Fruit fly (Drosophila melanogaster) whole organism, prepupa: ENCODE data around the gene Setx.
A peak's percentile ranks its signal among the peaks of the same experiment; 100 is the strongest.

Experiments used
- CG10631 ChIP-seq: fragments of 200-800 bp; sonication (Bioruptor generic); optimal IDR thresholded peaks from 2 replicates; lab custom pipeline; 2016; ENCODE audit warnings: missing biosample characterization, missing genetic modification characterization
- CG15336 ChIP-seq: fragments of 200-800 bp; sonication (Bioruptor generic); IDR thresholded peaks from 2 replicates; pipeline ENCODE4 v1.3.6; 2022; ENCODE audit warnings: missing biosample characterization, missing genetic modification characterization
- CG4318 ChIP-seq: fragments of 200-800 bp; sonication (Bioruptor generic); optimal IDR thresholded peaks from 3 replicates; lab custom pipeline; 2017; ENCODE audit warnings: missing biosample characterization, mild to moderate bottlenecking, missing genetic modification characterization
- CG8319 ChIP-seq: fragments of 200-800 bp; sonication (Bioruptor generic); optimal IDR thresholded peaks from 3 replicates; lab custom pipeline; 2016; ENCODE audit warnings: missing biosample characterization, missing genetic modification characterization
- CG8632 ChIP-seq: fragments of 200-800 bp; sonication (Bioruptor generic); optimal IDR thresholded peaks from 3 replicates; lab custom pipeline; 2016; ENCODE audit warnings: missing biosample characterization, missing genetic modification characterization
- Ets21C ChIP-seq: fragments of 200-800 bp; sonication (Bioruptor generic); optimal IDR thresholded peaks from 3 replicates; lab custom pipeline; 2016; ENCODE audit warnings: missing biosample characterization, missing genetic modification characterization
- Hr39 ChIP-seq: fragments of 200-800 bp; sonication (Bioruptor generic); optimal IDR thresholded peaks from 2 replicates; lab custom pipeline; 2016; ENCODE audit warnings: missing biosample characterization, missing genetic modification characterization
- Smox ChIP-seq: fragments of 200-800 bp; sonication (Bioruptor generic); optimal IDR thresholded peaks from 3 replicates; lab custom pipeline; 2016; ENCODE audit warnings: missing biosample characterization, missing genetic modification characterization
- dac ChIP-seq: fragments of 200-800 bp; sonication (Bioruptor generic); optimal IDR thresholded peaks from 2 replicates; lab custom pipeline; 2017; ENCODE audit warnings: missing biosample characterization, mild to moderate bottlenecking, missing genetic modification characterization
- ss ChIP-seq, 2 experiments: fragments of 200-800 bp; sonication (Bioruptor generic); optimal IDR thresholded peaks; 2 replicates in 1 of 2; 3 replicates in 1 of 2; lab custom pipeline; 2017 to 2018; ENCODE audit warnings: mild to moderate bottlenecking in 2 of 2, missing biosample characterization in 2 of 2, missing genetic modification characterization in 2 of 2, moderate library complexity in 1 of 2
- svp ChIP-seq: fragments of 200-800 bp; sonication (Bioruptor generic); peaks from one replicate; lab custom pipeline; 2016; ENCODE audit warnings: missing biosample characterization, missing genetic modification characterization
- vri ChIP-seq: fragments of 200-800 bp; sonication (Bioruptor generic); optimal IDR thresholded peaks from 3 replicates; lab custom pipeline; 2016; ENCODE audit warnings: missing biosample characterization, mild to moderate bottlenecking, missing genetic modification characterization

DNA sequence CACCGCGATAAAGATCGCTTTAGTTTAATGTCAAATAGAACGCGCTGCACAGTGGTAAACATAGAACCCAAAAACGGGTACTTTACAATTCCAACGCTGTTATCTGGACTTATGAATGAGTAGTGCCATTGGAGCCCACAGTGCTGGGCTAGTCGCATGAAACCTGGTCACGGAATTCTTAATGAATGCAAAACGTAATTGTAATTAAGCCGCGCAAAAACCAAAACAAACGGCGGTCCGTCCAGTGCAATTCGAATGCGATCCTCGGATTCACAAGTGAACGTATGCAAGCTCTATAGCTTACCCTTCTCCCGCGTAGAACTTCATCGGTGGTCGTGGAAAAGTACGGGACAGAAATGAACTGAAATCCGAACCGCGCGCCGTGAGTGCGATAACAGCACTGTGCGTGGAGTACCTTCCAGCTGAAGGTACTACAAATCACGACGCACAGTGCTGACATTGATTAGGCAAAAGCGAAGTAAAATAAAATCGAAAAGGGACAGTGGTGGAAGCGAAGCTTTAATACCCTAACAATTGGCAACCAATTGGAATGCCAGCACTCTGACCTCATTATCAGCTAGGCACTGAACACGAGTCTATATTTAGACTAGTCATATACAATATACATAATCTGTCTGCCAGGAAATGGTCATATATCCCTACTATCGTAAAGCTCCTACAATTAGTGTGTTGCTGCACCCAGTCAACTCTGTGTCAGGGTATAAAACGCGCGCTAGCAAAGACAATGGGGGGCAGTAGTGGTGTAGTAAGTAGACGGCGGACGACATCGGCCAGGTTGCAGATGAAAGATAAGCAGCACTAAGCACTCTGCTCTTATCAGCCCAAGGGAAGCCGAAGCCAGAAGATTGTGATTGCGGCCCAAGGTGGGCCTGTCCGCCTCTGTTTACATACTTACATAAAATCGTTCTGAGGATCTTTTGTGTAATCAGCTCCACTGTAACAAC, 48.2 kb upstream of the Setx start:
- 0 out of 2 replicates have a peak, but pooled peaks have one; percentile 55 for TF ChIP-seq CG15336 (GFP tag; lab: Robert Waterston, UW)
- TF ChIP-seq Hr39 (GFP tag; lab: Kevin White, UChicago): peak; percentile 52
- TF ChIP-seq ss (GFP tag; optimal IDR thresholded peaks at IDR 0.05; lab: Kevin White, UChicago): peak in 1 of 2 experiments; percentile 13
- TF ChIP-seq dac: peak; percentile 14
- TF ChIP-seq svp (GFP tag; lab: Kevin White, UChicago): peak; percentile 77
- TF ChIP-seq Smox (GFP tag; lab: Kevin White, UChicago): no peak
- TF ChIP-seq CG4318 (GFP tag; lab: Kevin White, UChicago): peak; percentile 13
- peak; percentile 46 for TF ChIP-seq CG8319 (GFP tag; lab: Kevin White, UChicago)
- peak; percentile 58 for TF ChIP-seq vri (GFP tag; lab: Kevin White, UChicago)
- TF ChIP-seq CG10631 (GFP tag; lab: Kevin White, UChicago): peak; percentile 50
- TF ChIP-seq Ets21C: peak; percentile 21
- peak; percentile 50 for TF ChIP-seq CG8632
